Fruit fly (Drosophila melanogaster) Kc167 (cell line): ENCODE measurements around the gene Taf13.

Source experiments
- Myc ChIP-seq: fragments of >200 bp; optimal IDR thresholded peaks from 2 replicates; lab custom pipeline; 2017; ENCODE audit warnings: missing external identifiers
- Sin3A ChIP-seq: fragments of >200 bp; optimal IDR thresholded peaks from 2 replicates; lab custom pipeline; 2018; ENCODE audit warnings: missing external identifiers
- h ChIP-seq: fragments of >200 bp; optimal IDR thresholded peaks from 3 replicates; lab custom pipeline; 2018; ENCODE audit warnings: missing external identifiers
- insv ChIP-seq: fragments of >200 bp; optimal IDR thresholded peaks from 3 replicates; lab custom pipeline; 2018; ENCODE audit warnings: missing external identifiers
- psq ChIP-seq: fragments of >200 bp; optimal IDR thresholded peaks from 2 replicates; lab custom pipeline; 2017; ENCODE audit warnings: missing external identifiers
- ttk ChIP-seq: sonication (Bioruptor generic); optimal IDR thresholded peaks from 2 replicates; lab custom pipeline; 2017; ENCODE audit warnings: missing external identifiers

Gene Taf13

DNA sequence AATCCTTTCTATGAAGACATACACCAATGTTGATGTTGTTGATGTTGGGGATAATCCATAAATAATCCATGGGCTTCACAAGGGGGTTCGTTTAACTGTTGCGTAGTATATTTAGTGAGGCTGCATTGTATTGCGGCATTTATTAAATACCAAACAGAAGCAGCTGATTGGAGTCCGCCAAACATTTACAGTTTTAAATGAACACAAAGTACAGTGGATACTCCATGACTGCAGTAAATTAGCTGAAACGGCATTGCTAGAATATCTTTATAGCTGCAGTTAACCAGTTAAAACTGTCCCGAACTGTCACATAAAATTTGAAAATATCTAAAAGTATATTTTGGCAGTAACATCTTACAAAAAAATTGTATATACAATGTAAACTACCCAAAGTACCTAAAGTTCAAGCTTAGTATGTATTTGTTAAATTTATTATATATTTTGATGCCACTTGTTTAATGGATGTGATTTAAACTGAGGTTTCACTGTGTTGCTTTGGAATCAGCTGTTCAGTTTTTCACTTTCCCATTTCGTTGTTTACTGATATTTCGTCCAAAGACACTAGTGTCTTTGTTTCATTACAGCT lies 2.5 kb downstream of the Taf13 start, which contains the start of the genes CG10747 and Pyroxd1:
TSS of gene CG10747 (minus strand) at position 255 of the 586 bp plus-strand sequence.
TSS of gene Pyroxd1 (plus strand) at position 342 of the 586 bp plus-strand sequence.
- no peak for TF ChIP-seq ttk (lab: Kevin White, UChicago)

dm6 chr2L:20086295-20087096 lies 7.2 kb downstream of the Taf13 start:
- TF ChIP-seq ttk (lab: Kevin White, UChicago): no peak
- no peak for TF ChIP-seq Sin3A
- no peak for TF ChIP-seq insv (lab: Kevin White, UChicago)
- TF ChIP-seq Myc: no peak
- TF ChIP-seq h (lab: Kevin White, UChicago): no peak
- no peak for TF ChIP-seq psq (lab: Kevin White, UChicago)

DNA sequence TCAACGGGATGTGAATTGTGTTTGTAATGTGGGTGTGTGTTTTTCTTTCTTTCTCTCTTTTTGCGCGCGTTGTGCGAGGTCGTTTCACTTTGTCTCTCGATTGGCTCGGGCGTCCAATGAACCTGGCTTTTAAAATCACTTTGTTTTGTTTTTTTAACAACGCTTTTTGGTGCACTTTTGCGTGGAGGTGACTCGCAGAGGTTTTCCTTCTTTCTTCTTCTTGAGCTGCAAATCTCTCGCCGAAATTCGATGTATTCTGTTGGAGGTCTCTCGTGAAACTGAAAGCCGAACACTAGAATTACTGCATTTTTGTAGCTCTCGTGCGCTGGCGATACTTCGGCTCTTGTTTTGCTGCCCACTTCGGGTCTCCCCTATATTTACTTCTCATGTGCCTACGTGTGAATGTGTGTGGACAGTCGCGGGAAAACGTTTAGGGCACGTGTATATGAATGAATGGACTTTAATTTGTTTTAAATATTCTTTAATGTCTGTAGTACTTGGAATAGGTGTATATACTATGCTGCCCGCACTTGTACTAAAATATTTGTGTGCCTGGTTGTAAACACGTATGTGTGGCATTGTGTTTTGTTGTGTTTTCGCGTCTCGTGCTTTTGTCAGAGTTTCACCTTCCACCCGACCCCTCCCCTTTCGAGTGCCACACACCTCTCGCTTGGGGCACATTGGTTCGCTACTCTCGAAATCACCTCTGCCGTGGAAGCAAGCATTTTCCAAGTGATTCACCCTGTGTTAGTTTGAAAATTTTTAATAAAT lies 8.7 kb downstream of the Taf13 start, which contains the start of gene fok:
TSS of gene fok (minus strand) at position 286 of the 771 bp plus-strand sequence.
- TF ChIP-seq insv (lab: Kevin White, UChicago): no peak
- TF ChIP-seq psq (lab: Kevin White, UChicago): no peak
- TF ChIP-seq ttk (lab: Kevin White, UChicago): no peak
- no peak for TF ChIP-seq Myc
- no peak for TF ChIP-seq h (lab: Kevin White, UChicago)
- no peak for TF ChIP-seq Sin3A

- TF ChIP-seq ttk (lab: Kevin White, UChicago): no peak
- TF ChIP-seq insv (lab: Kevin White, UChicago): no peak
These were observed 9.5 kb downstream of the Taf13 start for dm6 chr2L:20084068-20084651.

DNA sequence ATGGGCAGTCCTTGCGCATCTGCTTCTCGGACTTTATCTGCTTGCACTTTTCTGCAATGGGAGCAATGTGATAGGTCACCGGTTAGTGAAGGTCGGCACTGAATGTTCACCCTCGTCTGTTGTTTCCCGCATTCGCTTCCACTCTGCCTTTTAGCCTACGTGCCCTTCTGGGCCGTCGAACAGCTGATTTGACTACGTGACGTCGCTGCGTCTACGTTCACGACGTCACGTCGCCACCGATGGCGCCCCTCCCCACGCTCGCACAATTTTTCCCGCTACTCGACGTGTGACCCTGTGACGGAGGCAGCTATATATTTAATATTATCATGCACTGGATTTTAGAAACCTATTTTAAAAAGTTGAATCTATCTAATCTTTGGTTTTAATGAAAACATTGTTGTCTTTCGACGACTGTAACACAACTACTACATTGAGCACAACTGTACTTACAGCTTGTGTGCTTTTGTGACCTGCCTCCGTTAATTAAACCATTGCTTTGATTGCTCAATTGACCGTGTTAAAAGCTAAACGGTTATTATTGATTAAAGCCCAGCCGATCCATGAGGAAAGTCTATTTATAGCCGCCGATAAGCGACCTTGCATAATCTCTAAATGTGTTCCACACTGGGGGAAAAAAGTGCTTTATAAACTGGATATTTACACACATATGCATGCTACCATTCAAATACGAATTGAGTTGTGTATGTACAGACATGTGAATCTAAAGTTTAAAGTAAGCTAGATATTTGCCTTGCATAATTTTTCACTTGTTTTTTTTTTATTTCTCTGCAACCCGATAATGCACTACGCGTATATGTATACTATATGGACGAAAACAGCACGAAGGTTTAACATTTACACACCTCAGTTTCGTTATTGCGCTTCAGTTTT lies 10.4 kb downstream of the Taf13 start:
- TF ChIP-seq Sin3A (no peak), insv (lab: Kevin White, UChicago) (no peak), psq (lab: Kevin White, UChicago) (no peak), ttk (lab: Kevin White, UChicago) (no peak), Myc (no peak), h (lab: Kevin White, UChicago) (no peak)

dm6 chr2L:20082155-20082964 lies 11.3 kb downstream of the Taf13 start:
- TF ChIP-seq Myc (no peak), psq (lab: Kevin White, UChicago) (no peak), h (lab: Kevin White, UChicago) (no peak), insv (lab: Kevin White, UChicago) (no peak), Sin3A (no peak), ttk (lab: Kevin White, UChicago) (no peak)

- no peak for TF ChIP-seq Sin3A
- no peak for TF ChIP-seq psq (lab: Kevin White, UChicago)
- no peak for TF ChIP-seq insv (lab: Kevin White, UChicago)
- no peak for TF ChIP-seq ttk (lab: Kevin White, UChicago)
- TF ChIP-seq h (lab: Kevin White, UChicago): no peak
- no peak for TF ChIP-seq Myc
These were observed 12.9 kb downstream of the Taf13 start for dm6 chr2L:20080772-20081171.

DNA sequence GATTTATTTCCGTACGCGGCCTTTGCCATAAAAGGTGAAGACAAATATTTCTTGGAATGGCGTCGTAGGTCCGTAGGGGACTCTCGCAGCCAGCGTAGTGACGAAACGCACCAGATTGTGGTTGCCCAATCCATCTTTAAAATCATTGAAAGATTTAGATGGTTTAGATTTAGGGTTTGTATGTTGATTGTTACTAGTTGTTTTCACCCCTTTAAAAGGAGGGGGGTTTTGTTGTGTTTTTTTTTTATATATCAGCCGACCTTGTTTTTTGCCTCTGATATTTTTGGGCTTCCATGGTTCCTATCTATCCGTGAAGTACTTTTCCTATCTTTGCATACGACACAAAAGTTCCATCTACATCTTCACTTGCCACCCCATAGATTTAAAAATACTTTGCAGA lies 14.8 kb downstream of the Taf13 start:
- TF ChIP-seq insv (lab: Kevin White, UChicago) (no peak), psq (lab: Kevin White, UChicago) (no peak), Sin3A (no peak), ttk (lab: Kevin White, UChicago) (no peak)

DNA sequence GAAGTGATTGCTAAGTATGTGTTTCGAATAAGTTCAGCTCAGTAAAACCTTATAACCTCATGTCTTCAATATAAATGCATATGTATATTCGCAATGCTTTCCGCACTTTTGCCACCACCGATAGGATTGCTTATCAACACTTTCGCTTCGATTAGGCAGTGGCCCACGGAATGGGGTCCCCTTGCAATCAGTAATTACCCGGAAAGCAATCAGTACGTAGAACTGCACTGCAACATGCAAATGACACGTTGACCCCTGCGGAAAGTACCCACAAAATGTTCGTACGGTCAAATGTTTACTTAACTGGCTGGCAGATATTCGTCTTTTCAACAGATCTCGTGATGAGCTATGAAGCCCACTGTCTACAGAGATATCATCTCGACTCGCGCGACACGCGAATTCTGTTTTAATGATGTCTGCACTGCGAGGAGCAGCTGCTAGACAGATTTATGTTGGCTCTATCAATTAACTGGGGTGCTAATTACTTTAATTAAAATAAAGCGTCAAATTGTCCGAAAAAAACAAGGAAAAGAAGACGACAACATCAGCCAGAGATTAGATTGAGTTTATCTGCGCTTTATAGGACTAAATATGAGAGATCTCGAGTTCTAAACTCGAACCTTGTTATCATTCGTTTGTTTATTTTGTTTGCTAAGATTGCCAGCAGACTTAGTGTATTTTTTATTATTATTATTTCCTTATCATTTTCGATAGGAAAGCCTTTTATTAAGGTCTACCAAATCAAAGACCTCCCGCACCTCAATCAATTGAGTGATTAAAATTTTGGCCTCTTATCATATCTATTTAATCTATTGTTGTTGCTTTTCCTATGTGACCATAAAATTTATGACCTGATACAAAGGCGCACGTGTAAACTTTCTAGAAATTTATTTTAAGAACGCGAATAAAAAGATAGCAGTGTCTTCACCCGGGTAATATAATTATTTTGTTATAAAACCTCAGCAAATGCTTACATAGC lies 15.9 kb downstream of the Taf13 start:
- TF ChIP-seq insv (lab: Kevin White, UChicago): no peak
- no peak for TF ChIP-seq Myc
- no peak for TF ChIP-seq Sin3A
- TF ChIP-seq ttk (lab: Kevin White, UChicago): no peak
- no peak for TF ChIP-seq psq (lab: Kevin White, UChicago)
- no peak for TF ChIP-seq h (lab: Kevin White, UChicago)
